Fruit fly (Drosophila melanogaster) whole organism, embryonic: ENCODE measurements around the gene PIG-L.

ENCODE experiments used
- CG10979 ChIP-seq: fragments of 200-800 bp; sonication (Bioruptor generic); optimal IDR thresholded peaks from 2 replicates; lab custom pipeline; 2018; ENCODE audit warnings: missing biosample characterization, mild to moderate bottlenecking, missing genetic modification characterization, moderate library complexity
- CG12155 ChIP-seq: fragments of 200-800 bp; sonication (Bioruptor generic); optimal IDR thresholded peaks from 3 replicates; lab custom pipeline; 2016; ENCODE audit warnings: missing biosample characterization, missing genetic modification characterization
- CG12299 ChIP-seq: fragments of 200-800 bp; sonication (Bioruptor generic); optimal IDR thresholded peaks from 2 replicates; lab custom pipeline; 2018; ENCODE audit warnings: missing biosample characterization, mild to moderate bottlenecking, missing genetic modification characterization
- CG13424 ChIP-seq: fragments of 200-800 bp; sonication (Bioruptor generic); optimal IDR thresholded peaks from 2 replicates; lab custom pipeline; 2019; ENCODE audit warnings: missing biosample characterization, mild to moderate bottlenecking, missing genetic modification characterization, moderate library complexity
- CG14014 ChIP-seq: fragments of 200-800 bp; sonication (Bioruptor generic); IDR thresholded peaks from 2 replicates; pipeline ENCODE4 v1.3.6; 2022; ENCODE audit warnings: missing biosample characterization, missing genetic modification characterization
- CG14050 ChIP-seq: fragments of 200-800 bp; sonication (Bioruptor generic); IDR thresholded peaks from 3 replicates; pipeline ENCODE4 v1.3.6; 2022; ENCODE audit warnings: missing biosample characterization, missing genetic modification characterization
- CG14710 ChIP-seq: fragments of 200-800 bp; sonication (Bioruptor generic); optimal IDR thresholded peaks from 3 replicates; lab custom pipeline; 2019; ENCODE audit warnings: missing biosample characterization, mild to moderate bottlenecking, missing genetic modification characterization, moderate library complexity
- CG15601 ChIP-seq: fragments of 200-800 bp; sonication (Bioruptor generic); optimal IDR thresholded peaks from 3 replicates; lab custom pipeline; 2019; ENCODE audit warnings: missing biosample characterization, mild to moderate bottlenecking, missing genetic modification characterization, moderate library complexity
- CG1602 ChIP-seq: fragments of 200-800 bp; sonication (Bioruptor generic); optimal IDR thresholded peaks from 3 replicates; lab custom pipeline; 2016; ENCODE audit warnings: missing biosample characterization, missing genetic modification characterization
- CG17359 ChIP-seq: fragments of 200-800 bp; sonication (Bioruptor generic); optimal IDR thresholded peaks from 3 replicates; lab custom pipeline; 2018; ENCODE audit warnings: missing biosample characterization, mild to moderate bottlenecking, missing genetic modification characterization, moderate library complexity
- CG17361 ChIP-seq: fragments of 200-800 bp; sonication (Bioruptor generic); IDR thresholded peaks from 3 replicates; pipeline ENCODE4 v1.3.6; 2022; ENCODE audit warnings: missing biosample characterization, missing genetic modification characterization
- CG2202 ChIP-seq: fragments of 200-800 bp; sonication (Bioruptor generic); optimal IDR thresholded peaks from 2 replicates; lab custom pipeline; 2018; ENCODE audit warnings: missing biosample characterization, mild to moderate bottlenecking, missing genetic modification characterization
- CG32767 ChIP-seq: fragments of 200-800 bp; sonication (Bioruptor generic); IDR thresholded peaks from 2 replicates; pipeline ENCODE4 v1.3.6; 2022; ENCODE audit warnings: missing biosample characterization, missing genetic modification characterization
- CG33213 ChIP-seq: fragments of 200-800 bp; sonication (Bioruptor generic); optimal IDR thresholded peaks from 3 replicates; lab custom pipeline; 2016; ENCODE audit warnings: missing biosample characterization, missing genetic modification characterization
- CG34422 ChIP-seq: fragments of 200-800 bp; sonication (Bioruptor generic); IDR thresholded peaks from 3 replicates; pipeline ENCODE4 v1.3.6; 2022; ENCODE audit warnings: missing biosample characterization, missing genetic modification characterization
- CG3726 ChIP-seq: fragments of 200-800 bp; sonication (Bioruptor generic); IDR thresholded peaks from 3 replicates; pipeline ENCODE4, ENCODE4 v1.3.6; 2022; ENCODE audit warnings: missing biosample characterization, missing genetic modification characterization
- CG3995 ChIP-seq: fragments of 200-800 bp; sonication (Bioruptor generic); optimal IDR thresholded peaks from 3 replicates; lab custom pipeline; 2016; ENCODE audit warnings: missing biosample characterization, missing genetic modification characterization
- CG4424 ChIP-seq: fragments of 200-800 bp; sonication (Bioruptor generic); optimal IDR thresholded peaks from 3 replicates; lab custom pipeline; 2016; ENCODE audit warnings: missing biosample characterization, missing genetic modification characterization
- CG6654 ChIP-seq: fragments of 200-800 bp; sonication (Bioruptor generic); optimal IDR thresholded peaks from 2 replicates; lab custom pipeline; 2017; ENCODE audit warnings: missing biosample characterization, mild to moderate bottlenecking, missing genetic modification characterization
- CG6689 ChIP-seq: fragments of 200-800 bp; sonication (Bioruptor generic); IDR thresholded peaks from 2 replicates; pipeline ENCODE4 v1.3.6; 2022; ENCODE audit warnings: missing biosample characterization, missing genetic modification characterization
- CG7928 ChIP-seq: fragments of 200-800 bp; sonication (Bioruptor generic); optimal IDR thresholded peaks from 2 replicates; lab custom pipeline; 2017; ENCODE audit warnings: missing biosample characterization, mild to moderate bottlenecking, missing genetic modification characterization
- CG8765 ChIP-seq: fragments of 200-800 bp; sonication (Bioruptor generic); IDR thresholded peaks from 2 replicates; pipeline ENCODE4 v1.3.6; 2022; ENCODE audit warnings: missing biosample characterization, missing genetic modification characterization
- CG9932 ChIP-seq: fragments of 200-800 bp; sonication (Bioruptor generic); IDR thresholded peaks from 2 replicates; pipeline ENCODE4 v1.3.6; 2022; ENCODE audit warnings: missing biosample characterization, missing genetic modification characterization
- CTCF ChIP-seq: fragments of 200-800 bp; sonication (Bioruptor generic); optimal IDR thresholded peaks from 2 replicates; lab custom pipeline; 2017; ENCODE audit warnings: missing biosample characterization, mild to moderate bottlenecking, missing genetic modification characterization, moderate library complexity
- Doc2 ChIP-seq: fragments of 200-800 bp; sonication (Bioruptor generic); IDR thresholded peaks from 2 replicates; pipeline ENCODE4 v1.3.6; 2022; ENCODE audit warnings: missing biosample characterization, missing genetic modification characterization
- HLH3B ChIP-seq: fragments of 200-800 bp; sonication (Bioruptor generic); IDR thresholded peaks from 2 replicates; pipeline ENCODE4 v1.3.6; 2022; ENCODE audit warnings: missing biosample characterization, missing genetic modification characterization
- HLH4C ChIP-seq: fragments of 200-800 bp; sonication (Bioruptor generic); IDR thresholded peaks from 3 replicates; pipeline ENCODE4 v1.3.6; 2022; ENCODE audit warnings: missing biosample characterization, missing genetic modification characterization; ENCODE audit not compliant: partially characterized antibody
- Hey ChIP-seq: fragments of 200-800 bp; sonication (Bioruptor generic); optimal IDR thresholded peaks from 3 replicates; lab custom pipeline; 2018; ENCODE audit warnings: missing biosample characterization, mild to moderate bottlenecking, missing genetic modification characterization
- Hr3 ChIP-seq: fragments of 200-800 bp; sonication (Bioruptor generic); optimal IDR thresholded peaks from 3 replicates; lab custom pipeline; 2016; ENCODE audit warnings: missing biosample characterization, missing genetic modification characterization
- Lhr ChIP-seq: fragments of 200-800 bp; sonication (Bioruptor generic); optimal IDR thresholded peaks from 3 replicates; lab custom pipeline; 2017; ENCODE audit warnings: mild to moderate bottlenecking, missing biosample characterization, missing genetic modification reagents, missing genetic modification characterization
- Meics ChIP-seq: fragments of 200-800 bp; sonication (Bioruptor generic); optimal IDR thresholded peaks from 2 replicates; lab custom pipeline; 2017; ENCODE audit warnings: missing biosample characterization, mild to moderate bottlenecking, missing genetic modification characterization
- Opbp ChIP-seq: fragments of 200-800 bp; sonication (Bioruptor generic); IDR thresholded peaks from 3 replicates; pipeline ENCODE4 v1.3.6; 2022; ENCODE audit warnings: missing biosample characterization, missing genetic modification characterization; ENCODE audit not compliant: partially characterized antibody
- Rx ChIP-seq: fragments of 200-800 bp; sonication (Bioruptor generic); IDR thresholded peaks from 2 replicates; pipeline ENCODE4 v1.3.6; 2022; ENCODE audit warnings: missing biosample characterization, missing genetic modification characterization
- Ssrp ChIP-seq: fragments of 200-800 bp; sonication (Bioruptor generic); optimal IDR thresholded peaks from 2 replicates; lab custom pipeline; 2018; ENCODE audit warnings: missing biosample characterization, mild to moderate bottlenecking, missing genetic modification characterization, moderate library complexity
- Xbp1 ChIP-seq: fragments of 200-800 bp; sonication (Bioruptor generic); optimal IDR thresholded peaks from 3 replicates; lab custom pipeline; 2016; ENCODE audit warnings: missing biosample characterization, mild to moderate bottlenecking, missing genetic modification characterization
- abd-A ChIP-seq: fragments of 200-800 bp; sonication (Bioruptor generic); optimal IDR thresholded peaks from 3 replicates; lab custom pipeline; 2019; ENCODE audit warnings: missing biosample characterization, mild to moderate bottlenecking, missing genetic modification characterization, moderate library complexity
- bab2 ChIP-seq: fragments of 200-800 bp; sonication (Bioruptor generic); optimal IDR thresholded peaks from 2 replicates; lab custom pipeline; 2016; ENCODE audit warnings: missing biosample characterization, missing genetic modification characterization
- bigmax ChIP-seq: fragments of 200-800 bp; sonication (Bioruptor generic); optimal IDR thresholded peaks from 2 replicates; lab custom pipeline; 2018; ENCODE audit warnings: missing biosample characterization, mild to moderate bottlenecking, missing genetic modification characterization
- crol ChIP-seq: fragments of 200-800 bp; sonication (Bioruptor generic); IDR thresholded peaks from 2 replicates; pipeline ENCODE4 v1.3.6; 2022; ENCODE audit warnings: missing biosample characterization, missing genetic modification characterization
- dysf ChIP-seq: fragments of 200-800 bp; sonication (Bioruptor generic); IDR thresholded peaks from 3 replicates; pipeline ENCODE4 v1.3.6; 2022; ENCODE audit warnings: missing biosample characterization, missing genetic modification characterization
- en ChIP-seq: fragments of 200-800 bp; sonication (Bioruptor generic); optimal IDR thresholded peaks from 2 replicates; lab custom pipeline; 2016; ENCODE audit warnings: missing biosample characterization, missing genetic modification characterization
- fd3F ChIP-seq: fragments of 200-800 bp; sonication (Bioruptor generic); optimal IDR thresholded peaks from 2 replicates; lab custom pipeline; 2018; ENCODE audit warnings: missing biosample characterization, mild to moderate bottlenecking, missing genetic modification characterization, moderate library complexity
- inv ChIP-seq: fragments of 200-800 bp; sonication (Bioruptor generic); IDR thresholded peaks from 2 replicates; pipeline ENCODE4 v1.3.6; 2022; ENCODE audit warnings: missing biosample characterization, missing genetic modification characterization; ENCODE audit not compliant: partially characterized antibody
- jumu ChIP-seq: fragments of 200-800 bp; sonication (Bioruptor generic); optimal IDR thresholded peaks from 3 replicates; lab custom pipeline; 2016; ENCODE audit warnings: missing biosample characterization, missing genetic modification characterization
- knrl ChIP-seq: fragments of 200-800 bp; sonication (Bioruptor generic); IDR thresholded peaks from 3 replicates; pipeline ENCODE4 v1.3.6; 2022; ENCODE audit warnings: missing biosample characterization, missing genetic modification characterization; ENCODE audit not compliant: partially characterized antibody
- lola ChIP-seq, 3 experiments: fragments of >200 bp in 2 of 3; fragments of 200-800 bp in 1 of 3; sonication (Bioruptor generic) in 1 of 3; optimal IDR thresholded peaks; 2 replicates each; lab custom pipeline; 2017 to 2019; ENCODE audit warnings: missing biosample characterization in 3 of 3, missing genetic modification characterization in 3 of 3, mild to moderate bottlenecking in 1 of 3, moderate library complexity in 1 of 3
- mirr ChIP-seq: fragments of 200-800 bp; sonication (Bioruptor generic); optimal IDR thresholded peaks from 3 replicates; lab custom pipeline; 2018; ENCODE audit warnings: missing biosample characterization, mild to moderate bottlenecking, missing genetic modification characterization
- pnt ChIP-seq: fragments of 200-800 bp; sonication (Bioruptor generic); optimal IDR thresholded peaks from 3 replicates; lab custom pipeline; 2016; ENCODE audit warnings: missing biosample characterization, missing genetic modification characterization
- shn ChIP-seq: fragments of 200-800 bp; sonication (Bioruptor generic); optimal IDR thresholded peaks from 3 replicates; lab custom pipeline; 2016; ENCODE audit warnings: missing biosample characterization, missing genetic modification characterization
- sima ChIP-seq: fragments of 200-800 bp; sonication (Bioruptor generic); optimal IDR thresholded peaks from 2 replicates; lab custom pipeline; 2016; ENCODE audit warnings: missing biosample characterization, missing genetic modification characterization
- slbo ChIP-seq: fragments of 200-800 bp; sonication (Bioruptor generic); IDR thresholded peaks from 2 replicates; pipeline ENCODE4 v1.3.6; 2022; ENCODE audit warnings: missing biosample characterization, missing genetic modification characterization
- tup ChIP-seq: fragments of 200-800 bp; sonication (Bioruptor generic); optimal IDR thresholded peaks from 2 replicates; lab custom pipeline; 2016; ENCODE audit warnings: missing biosample characterization, mild to moderate bottlenecking, missing genetic modification characterization, moderate library complexity

PIG-L gene

dm6 chr3R:19999474-19999873 lies 21.7 kb downstream of the PIG-L start (continued):
- TF ChIP-seq knrl (GFP tag; lab: Robert Waterston, UW): no peak
- peak; percentile 47; the same call in 1 of the 3 replicates for TF ChIP-seq CG3726 (GFP tag; lab: Robert Waterston, UW)
- peak; percentile 86 for TF ChIP-seq CG13424 (tag; lab: Kevin White, UChicago)
- no peak for TF ChIP-seq shn (GFP tag; lab: Kevin White, UChicago)
- peak; percentile 79 for TF ChIP-seq fd3F (GFP tag; lab: Kevin White, UChicago)
- no peak for TF ChIP-seq Doc2 (GFP tag; lab: Robert Waterston, UW)
- peak; percentile 62; the same call in 2 of the 3 replicates for TF ChIP-seq CG14050 (GFP tag; lab: Robert Waterston, UW)
- TF ChIP-seq bab2 (GFP tag; lab: Kevin White, UChicago): no peak
- peak; percentile 43 for TF ChIP-seq CG6654 (GFP tag; lab: Kevin White, UChicago)
- peak; percentile 79 for TF ChIP-seq dysf
- peak; percentile 68 for TF ChIP-seq CG12299 (tag; lab: Kevin White, UChicago)
- peak; percentile 89 for TF ChIP-seq Ssrp (tag; lab: Kevin White, UChicago)
- TF ChIP-seq CG3995 (GFP tag; lab: Kevin White, UChicago): no peak
- TF ChIP-seq Meics: peak; percentile 78
- TF ChIP-seq HLH4C (GFP tag; lab: Robert Waterston, UW): no peak
- TF ChIP-seq pnt (GFP tag; lab: Kevin White, UChicago): no peak
- TF ChIP-seq jumu (GFP tag; lab: Kevin White, UChicago): no peak
- no peak for TF ChIP-seq sima (GFP tag; lab: Kevin White, UChicago)
- peak; percentile 77 for TF ChIP-seq CG9932 (GFP tag; lab: Robert Waterston, UW)
- TF ChIP-seq crol (GFP tag; lab: Robert Waterston, UW): peak; percentile 49; the same call in 1 of the 2 replicates
- TF ChIP-seq slbo: peak; percentile 90
- TF ChIP-seq Lhr (GFP tag; lab: Kevin White, UChicago): peak; percentile 44
- peak; percentile 90 for TF ChIP-seq CG17359 (tag; lab: Kevin White, UChicago)
- TF ChIP-seq CG10979 (tag; lab: Kevin White, UChicago): peak; percentile 88
- peak; percentile 62 for TF ChIP-seq CG8765 (GFP tag; lab: Robert Waterston, UW)
- TF ChIP-seq CTCF: no peak
- peak; percentile 78 for TF ChIP-seq CG14014 (GFP tag; lab: Robert Waterston, UW)
- peak in 1 of 3 experiments; percentile 84 for TF ChIP-seq lola (GFP tag; optimal IDR thresholded peaks at IDR 0.05; lab: Kevin White, UChicago)
- TF ChIP-seq inv (GFP tag; lab: Robert Waterston, UW): no peak
- TF ChIP-seq Hey (tag; lab: Kevin White, UChicago): no peak
- TF ChIP-seq tup (GFP tag; lab: Kevin White, UChicago): no peak
- TF ChIP-seq CG1602 (GFP tag; lab: Kevin White, UChicago): peak; percentile 61
- TF ChIP-seq Opbp: no peak

- TF ChIP-seq en (GFP tag; lab: Kevin White, UChicago) (peak; percentile 38), CG6689 (peak; percentile 75), Rx (peak; percentile 66), CG17361 (peak; percentile 81), CG2202 (tag; lab: Kevin White, UChicago) (peak; percentile 64), Hr3 (GFP tag; lab: Kevin White, UChicago) (peak; percentile 64), CG15601 (tag; lab: Kevin White, UChicago) (peak; percentile 80), CG34422 (GFP tag; lab: Robert Waterston, UW) (no peak; the same call in none of the 3 replicates), CG12155 (GFP tag; lab: Kevin White, UChicago) (peak; percentile 52), HLH3B (GFP tag; lab: Robert Waterston, UW) (peak; percentile 85), CG14710 (tag; lab: Kevin White, UChicago) (peak; percentile 77), CG7928 (GFP tag; lab: Kevin White, UChicago) (no peak), CG33213 (GFP tag; lab: Kevin White, UChicago) (peak; percentile 43), CG32767 (GFP tag; lab: Robert Waterston, UW) (0 out of 2 replicates have a peak, but pooled peaks have one; percentile 46), CG4424 (peak; percentile 75), Xbp1 (GFP tag; lab: Kevin White, UChicago) (peak; percentile 78), bigmax (GFP tag; lab: Kevin White, UChicago) (no peak), abd-A (tag; lab: Kevin White, UChicago) (no peak), mirr (no peak)
Observed at dm6 chr3R:19998418-19998817, 22.7 kb downstream of the PIG-L start.
